Fruit fly (Drosophila melanogaster): Measurements from ENCODE around the gene Nemp.

The Nemp gene

dm6 chrX:16650078-16651063 lies 4.4 kb downstream of the Nemp start (continued):
- TF ChIP-seq vnd (GFP tag; IDR thresholded peaks at IDR 0.05; ENCODE audit: partially characterized antibody) (no peak), Dad (GFP tag; optimal IDR thresholded peaks at IDR 0.05) (peak; percentile 76), dpn (GFP tag; optimal IDR thresholded peaks at IDR 0.05) (peak in 1 of 2 experiments; percentile 81), crp (GFP tag; optimal IDR thresholded peaks at IDR 0.05) (no peak), kah (GFP tag; optimal IDR thresholded peaks at IDR 0.05) (no peak), Ada2b (GFP tag; IDR thresholded peaks at IDR 0.05) (peak; percentile 41; the same call in 1 of the 2 replicates), ara (GFP tag; IDR thresholded peaks at IDR 0.05) (no peak), CG18599 (GFP tag; optimal IDR thresholded peaks at IDR 0.05) (peak; percentile 43), ftz-f1 (GFP tag; optimal IDR thresholded peaks at IDR 0.05) (peak; percentile 10), ato (GFP tag; IDR thresholded peaks at IDR 0.05; ENCODE audit: partially characterized antibody) (no peak), ERR (GFP tag; optimal IDR thresholded peaks at IDR 0.05) (peak; percentile 70), tx (GFP tag; optimal IDR thresholded peaks at IDR 0.05) (no peak), ash1 (GFP tag; optimal IDR thresholded peaks at IDR 0.05) (no peak), bbx (GFP tag; IDR thresholded peaks at IDR 0.05; ENCODE audit: partially characterized antibody) (no peak), odd (GFP tag; optimal IDR thresholded peaks at IDR 0.05) (no peak), CG7745 (tag; optimal IDR thresholded peaks at IDR 0.05) (no peak), HLHmδ (GFP tag; optimal IDR thresholded peaks at IDR 0.05) (no peak), CG34224 (GFP tag; IDR thresholded peaks at IDR 0.05; ENCODE audit: partially characterized antibody) (no peak), jigr1 (GFP tag; IDR thresholded peaks at IDR 0.05) (no peak), wdn (GFP tag; IDR thresholded peaks at IDR 0.05) (no peak), MESR4 (GFP tag; optimal IDR thresholded peaks at IDR 0.05) (no peak), CG8765 (GFP tag; IDR thresholded peaks at IDR 0.05) (no peak), CG12155 (GFP tag; optimal IDR thresholded peaks at IDR 0.05) (no peak), CG10462 (GFP tag; optimal IDR thresholded peaks at IDR 0.05) (no peak), gce (GFP tag; IDR thresholded peaks at IDR 0.05) (peak; percentile 40; the same call in 1 of the 3 replicates), chif (GFP tag; optimal IDR thresholded peaks at IDR 0.05) (peak in 1 of 2 experiments; percentile 11), NfI (GFP tag; optimal IDR thresholded peaks at IDR 0.05) (no peak), CG6791 (GFP tag; IDR thresholded peaks at IDR 0.05; ENCODE audit: partially characterized antibody) (0 out of 3 replicates have a peak, but pooled peaks have one; percentile 34), CHES-1-like (GFP tag; optimal IDR thresholded peaks at IDR 0.05) (no peak), gcm (GFP tag; optimal IDR thresholded peaks at IDR 0.05) (no peak), kay (GFP tag; optimal IDR thresholded peaks at IDR 0.05) (peak; percentile 67), CG11456 (GFP tag; IDR thresholded peaks at IDR 0.05) (0 out of 3 replicates have a peak, but pooled peaks have one; percentile 42), bsh (GFP tag; optimal IDR thresholded peaks at IDR 0.05) (no peak), CG31441 (GFP tag; IDR thresholded peaks at IDR 0.05) (no peak), CG8089 (GFP tag; optimal IDR thresholded peaks at IDR 0.05) (no peak), pan (optimal IDR thresholded peaks at IDR 0.05) (no peak), pan (GFP tag; optimal IDR thresholded peaks at IDR 0.05 in 1 of 2, IDR thresholded peaks at IDR 0.05 in 1 of 2) (peak in 1 of 2 experiments; percentile 83), Side (GFP tag; optimal IDR thresholded peaks at IDR 0.05) (peak; percentile 55), CG14965 (GFP tag; optimal IDR thresholded peaks at IDR 0.05; ENCODE audit: borderline replicate concordance) (no peak), CG6254 (GFP tag; optimal IDR thresholded peaks at IDR 0.05) (no peak), jumu (GFP tag; optimal IDR thresholded peaks at IDR 0.05) (peak; percentile 80), CG3065 (GFP tag; optimal IDR thresholded peaks at IDR 0.05) (no peak), CG11696 (GFP tag; IDR thresholded peaks at IDR 0.05) (peak; percentile 62), Dek (tag; optimal IDR thresholded peaks at IDR 0.05) (no peak), CG18764 (GFP tag; optimal IDR thresholded peaks at IDR 0.05) (no peak), CG1602 (GFP tag; optimal IDR thresholded peaks at IDR 0.05) (no peak), CG42726 (GFP tag; IDR thresholded peaks at IDR 0.05; ENCODE audit: partially characterized antibody) (no peak)

All from whole organism, embryonic.